Worm (Caenorhabditis elegans): ENCODE results near the gene glt-1.

ce11 chrX:3542242-3542641 lies 46.4 kb downstream of the glt-1 start, which contains the start of gene rgs-7:
- TF ChIP-seq fos-1 (tag; optimal IDR thresholded peaks at IDR 0.05) (no peak), ceh-82 (tag; optimal IDR thresholded peaks at IDR 0.05) (no peak), snpc-4 (tag; optimal IDR thresholded peaks at IDR 0.05) (no peak)

All from whole organism, L2 larva.